Worm (Caenorhabditis elegans) whole organism, young adult: Measurements from ENCODE around the gene Y53G8AL.3.
A peak's percentile ranks its signal among the peaks of the same experiment; 100 is the strongest.

Experiments used
- C06A6.2 ChIP-seq: fragments of 200-800 bp; sonication (Bioruptor generic); conservative IDR thresholded peaks from 2 replicates; pipeline ENCODE4 v1.3.6; 2022; ENCODE audit warnings: missing genetic modification characterization, missing compliant biosample characterization
- F22D6.2 ChIP-seq: sonication (generic microtip); optimal IDR thresholded peaks from 2 replicates; lab custom pipeline; 2016; ENCODE audit warnings: mild to moderate bottlenecking, missing genetic modification characterization, missing compliant biosample characterization
- F23B12.7 ChIP-seq: sonication (generic microtip); optimal IDR thresholded peaks from 2 replicates; lab custom pipeline; 2017; ENCODE audit warnings: missing genetic modification characterization, mild to moderate bottlenecking, missing compliant biosample characterization, antibody characterized with exemption, moderate library complexity; ENCODE audit not compliant: insufficient read depth
- F39B2.1 ChIP-seq: fragments of 200-800 bp; sonication (Bioruptor generic); IDR thresholded peaks from 2 replicates; pipeline ENCODE4 v1.3.6; 2022; ENCODE audit warnings: missing genetic modification reagents, missing genetic modification characterization, missing compliant biosample characterization
- F55B11.4 ChIP-seq: sonication (generic microtip); optimal IDR thresholded peaks from 2 replicates; lab custom pipeline; 2016; ENCODE audit warnings: missing compliant biosample characterization, missing genetic modification characterization, borderline replicate concordance; ENCODE audit not compliant: insufficient read depth
- F57A8.1 ChIP-seq: fragments of 200-800 bp; sonication (Bioruptor generic); optimal IDR thresholded peaks from 2 replicates; lab custom pipeline; 2018; ENCODE audit warnings: mild to moderate bottlenecking, missing genetic modification characterization, moderate library complexity, missing compliant biosample characterization
- K12H6.12 ChIP-seq: fragments of 200-800 bp; sonication (Bioruptor generic); optimal IDR thresholded peaks from 2 replicates; lab custom pipeline; 2018; ENCODE audit warnings: mild to moderate bottlenecking, missing genetic modification characterization, missing compliant biosample characterization
- Y56A3A.18 ChIP-seq: fragments of 200-800 bp; sonication (Bioruptor generic); IDR thresholded peaks from 2 replicates; pipeline ENCODE4 v1.3.6; 2022; ENCODE audit warnings: missing genetic modification reagents, missing genetic modification characterization, missing compliant biosample characterization
- ZK185.1 ChIP-seq: sonication (generic microtip); optimal IDR thresholded peaks from 2 replicates; lab custom pipeline; 2016; ENCODE audit warnings: mild to moderate bottlenecking, missing genetic modification characterization, missing compliant biosample characterization; ENCODE audit not compliant: poor library complexity, severe bottlenecking
- akir-1 ChIP-seq: fragments of 200-800 bp; sonication (Bioruptor generic); optimal IDR thresholded peaks from 2 replicates; lab custom pipeline; 2018; ENCODE audit warnings: mild to moderate bottlenecking, missing genetic modification characterization, moderate library complexity, missing compliant biosample characterization
- atf-7 ChIP-seq: sonication (generic microtip); optimal IDR thresholded peaks from 2 replicates; lab custom pipeline; 2017; ENCODE audit warnings: mild to moderate bottlenecking, missing genetic modification characterization, missing compliant biosample characterization
- attf-3 ChIP-seq: fragments of 200-800 bp; sonication (Bioruptor generic); conservative IDR thresholded peaks from 2 replicates; pipeline ENCODE4 v1.3.6; 2022; ENCODE audit warnings: missing genetic modification reagents, missing genetic modification characterization, missing compliant biosample characterization
- bed-2 ChIP-seq: fragments of 200-800 bp; sonication (Bioruptor generic); IDR thresholded peaks from 2 replicates; pipeline ENCODE4 v1.3.6; 2022; ENCODE audit warnings: missing genetic modification reagents, missing genetic modification characterization, missing compliant biosample characterization
- ceh-100 ChIP-seq: fragments of 200-800 bp; sonication (Bioruptor generic); IDR thresholded peaks from 2 replicates; pipeline ENCODE4 v1.3.6; 2022; ENCODE audit warnings: missing genetic modification reagents, missing genetic modification characterization, missing compliant biosample characterization
- ceh-40 ChIP-seq: fragments of 200-800 bp; sonication (Bioruptor generic); IDR thresholded peaks from 2 replicates; pipeline ENCODE4 v1.3.6; 2022; ENCODE audit warnings: missing genetic modification characterization, missing compliant biosample characterization
- ceh-58 ChIP-seq: fragments of 200-800 bp; sonication (Bioruptor generic); IDR thresholded peaks from 2 replicates; pipeline ENCODE4 v1.3.6; 2022; ENCODE audit warnings: missing genetic modification characterization, missing compliant biosample characterization
- ceh-91 ChIP-seq: fragments of 200-800 bp; sonication (Bioruptor generic); IDR thresholded peaks from 2 replicates; pipeline ENCODE4 v1.3.6; 2022; ENCODE audit warnings: missing genetic modification reagents, missing genetic modification characterization, missing compliant biosample characterization
- chd-7 ChIP-seq: sonication (generic microtip); optimal IDR thresholded peaks from 2 replicates; lab custom pipeline; 2016; ENCODE audit warnings: mild to moderate bottlenecking, missing genetic modification characterization, moderate library complexity, missing compliant biosample characterization
- ekl-4 ChIP-seq: fragments of 200-800 bp; sonication (Bioruptor generic); IDR thresholded peaks from 2 replicates; pipeline ENCODE4 v1.3.6; 2022; ENCODE audit warnings: missing genetic modification reagents, missing genetic modification characterization, missing compliant biosample characterization
- ets-4 ChIP-seq: fragments of 200-800 bp; sonication (Bioruptor generic); optimal IDR thresholded peaks from 2 replicates; lab custom pipeline; 2018; ENCODE audit warnings: mild to moderate bottlenecking, missing genetic modification characterization, missing compliant biosample characterization
- fkh-3 ChIP-seq: sonication (generic microtip); optimal IDR thresholded peaks from 2 replicates; lab custom pipeline; 2016; ENCODE audit warnings: mild to moderate bottlenecking, missing genetic modification characterization, missing compliant biosample characterization
- gei-17 ChIP-seq: fragments of 200-800 bp; sonication (Bioruptor generic); optimal IDR thresholded peaks from 2 replicates; lab custom pipeline; 2018; ENCODE audit warnings: mild to moderate bottlenecking, missing genetic modification characterization, missing compliant biosample characterization
- hlh-26 ChIP-seq: fragments of 200-800 bp; sonication (Bioruptor generic); conservative IDR thresholded peaks from 2 replicates; pipeline ENCODE4 v1.3.6; 2022; ENCODE audit warnings: missing genetic modification reagents, missing genetic modification characterization, missing compliant biosample characterization
- hmg-20 ChIP-seq: fragments of 200-800 bp; sonication (Bioruptor generic); IDR thresholded peaks from 2 replicates; pipeline ENCODE4 v1.3.6; 2022; ENCODE audit warnings: missing genetic modification reagents, missing genetic modification characterization, missing compliant biosample characterization
- hsf-1 ChIP-seq: fragments of 200-800 bp; sonication (Bioruptor generic); IDR thresholded peaks from 2 replicates; pipeline ENCODE4 v1.3.6; 2022; ENCODE audit warnings: missing genetic modification reagents, missing genetic modification characterization, missing compliant biosample characterization
- lag-1 ChIP-seq: fragments of 200-800 bp; sonication (Bioruptor generic); IDR thresholded peaks from 2 replicates; pipeline ENCODE4 v1.3.6; 2022; ENCODE audit warnings: missing genetic modification reagents, missing genetic modification characterization, missing compliant biosample characterization
- let-607 ChIP-seq, 2 experiments: fragments of 200-800 bp in 1 of 2; sonication (Bioruptor generic) in 1 of 2; sonication (generic microtip) in 1 of 2; optimal IDR thresholded peaks; 2 replicates each; lab custom pipeline; 2016 to 2018; ENCODE audit warnings: mild to moderate bottlenecking in 2 of 2, missing compliant biosample characterization in 2 of 2, missing genetic modification characterization in 2 of 2, moderate library complexity in 2 of 2, missing genotype in 1 of 2
- lin-26 ChIP-seq: fragments of 200-800 bp; sonication (Bioruptor generic); IDR thresholded peaks from 2 replicates; pipeline ENCODE4 v1.3.6; 2022; ENCODE audit warnings: missing genetic modification reagents, missing genetic modification characterization, missing compliant biosample characterization
- lin-35 ChIP-seq, 3 experiments: fragments of 150-350 bp in 2 of 3; sonication (generic microtip) in 1 of 3; optimal IDR thresholded peaks; 2 replicates each; lab custom pipeline; 2014 to 2018; ENCODE audit warnings: missing biosample characterization in 3 of 3, missing genetic modification characterization in 3 of 3, missing genetic modification reagents in 3 of 3
- lin-40 ChIP-seq: sonication (generic microtip); optimal IDR thresholded peaks from 2 replicates; lab custom pipeline; 2016; ENCODE audit warnings: missing genetic modification characterization, mild to moderate bottlenecking, missing compliant biosample characterization, missing genotype, missing genetic modification reagents
- lsy-27 ChIP-seq: sonication (generic microtip); optimal IDR thresholded peaks from 2 replicates; lab custom pipeline; 2017; ENCODE audit warnings: missing genetic modification characterization, mild to moderate bottlenecking, missing compliant biosample characterization, antibody characterized with exemption, missing genotype, borderline replicate concordance; ENCODE audit not compliant: insufficient read depth
- mel-28 ChIP-seq: sonication (generic microtip); optimal IDR thresholded peaks from 2 replicates; lab custom pipeline; 2016; ENCODE audit warnings: borderline replicate concordance, mild to moderate bottlenecking, missing genetic modification characterization, missing compliant biosample characterization
- mes-4 ChIP-seq: sonication (generic microtip); optimal IDR thresholded peaks from 2 replicates; lab custom pipeline; 2016; ENCODE audit warnings: missing genotype, missing genetic modification characterization, missing compliant biosample characterization
- nfyb-1 ChIP-seq: fragments of 200-800 bp; sonication (Bioruptor generic); IDR thresholded peaks from 2 replicates; pipeline ENCODE4 v1.3.6; 2022; ENCODE audit warnings: missing genetic modification reagents, missing genetic modification characterization, missing compliant biosample characterization
- nhr-90 ChIP-seq: sonication (generic microtip); optimal IDR thresholded peaks from 2 replicates; lab custom pipeline; 2016; ENCODE audit warnings: missing genotype, mild to moderate bottlenecking, missing genetic modification characterization, missing compliant biosample characterization
- pha-4 ChIP-seq: fragments of 150-350 bp; sonication (generic microtip); optimal IDR thresholded peaks from 2 replicates; lab custom pipeline; 2014; ENCODE audit warnings: missing biosample characterization, missing genetic modification reagents, missing genetic modification characterization
- rcor-1 ChIP-seq: fragments of 200-800 bp; sonication (Bioruptor generic); IDR thresholded peaks from 2 replicates; pipeline ENCODE4 v1.3.6; 2022; ENCODE audit warnings: missing genetic modification reagents, missing genetic modification characterization, missing compliant biosample characterization
- rec-8 ChIP-seq, 2 experiments: sonication (generic microtip); optimal IDR thresholded peaks; 2 replicates each; lab custom pipeline; 2016; ENCODE audit warnings: mild to moderate bottlenecking in 2 of 2, missing genetic modification characterization in 2 of 2, missing genetic modification reagents in 2 of 2, missing genotype in 2 of 2, missing biosample characterization in 1 of 2, missing compliant biosample characterization in 1 of 2, moderate library complexity in 1 of 2
- sea-2 ChIP-seq: fragments of 200-800 bp; sonication (Bioruptor generic); IDR thresholded peaks from 2 replicates; pipeline ENCODE4 v1.3.6; 2022; ENCODE audit warnings: missing genetic modification characterization, missing compliant biosample characterization
- snpc-4 ChIP-seq, 5 experiments: fragments of 150-350 bp in 1 of 5; sonication (generic microtip) in 4 of 5; optimal IDR thresholded peaks; 2 replicates each; lab custom pipeline; 2014 to 2018; ENCODE audit warnings: missing genetic modification characterization in 5 of 5, missing biosample characterization in 3 of 5, antibody characterized with exemption in 2 of 5, mild to moderate bottlenecking in 2 of 5, missing compliant biosample characterization in 2 of 5, missing genotype in 2 of 5, moderate library complexity in 2 of 5, missing genetic modification reagents in 1 of 5
- tbx-9 ChIP-seq: sonication (generic microtip); optimal IDR thresholded peaks from 2 replicates; lab custom pipeline; 2016; ENCODE audit warnings: borderline replicate concordance, missing genetic modification characterization, inconsistent platforms, missing compliant biosample characterization
- unc-62 ChIP-seq: fragments of 150-350 bp; optimal IDR thresholded peaks from 2 replicates; lab custom pipeline; 2014; ENCODE audit warnings: missing biosample characterization, missing genetic modification reagents, missing genetic modification characterization
- xnd-1 ChIP-seq: sonication (generic microtip); optimal IDR thresholded peaks from 2 replicates; lab custom pipeline; 2016; ENCODE audit warnings: missing genotype, missing genetic modification reagents, missing genetic modification characterization, missing compliant biosample characterization
- zfh-2 ChIP-seq: fragments of 200-800 bp; sonication (Bioruptor generic); conservative IDR thresholded peaks from 2 replicates; pipeline ENCODE4 v1.3.6; 2022; ENCODE audit warnings: missing genetic modification reagents, missing genetic modification characterization, missing compliant biosample characterization
- ztf-18 ChIP-seq: sonication (generic microtip); optimal IDR thresholded peaks from 2 replicates; lab custom pipeline; 2016; ENCODE audit warnings: missing genotype, mild to moderate bottlenecking, missing genetic modification characterization, missing compliant biosample characterization
- ztf-22 ChIP-seq: fragments of 200-800 bp; sonication (Bioruptor generic); optimal IDR thresholded peaks from 2 replicates; lab custom pipeline; 2018; ENCODE audit warnings: mild to moderate bottlenecking, missing genetic modification characterization, moderate library complexity, missing compliant biosample characterization
- ztf-25 ChIP-seq: fragments of 200-800 bp; sonication (Bioruptor generic); IDR thresholded peaks from 2 replicates; pipeline ENCODE4 v1.3.6; 2022; ENCODE audit warnings: missing genetic modification reagents, missing genetic modification characterization, missing compliant biosample characterization

Y53G8AL.3 gene

DNA sequence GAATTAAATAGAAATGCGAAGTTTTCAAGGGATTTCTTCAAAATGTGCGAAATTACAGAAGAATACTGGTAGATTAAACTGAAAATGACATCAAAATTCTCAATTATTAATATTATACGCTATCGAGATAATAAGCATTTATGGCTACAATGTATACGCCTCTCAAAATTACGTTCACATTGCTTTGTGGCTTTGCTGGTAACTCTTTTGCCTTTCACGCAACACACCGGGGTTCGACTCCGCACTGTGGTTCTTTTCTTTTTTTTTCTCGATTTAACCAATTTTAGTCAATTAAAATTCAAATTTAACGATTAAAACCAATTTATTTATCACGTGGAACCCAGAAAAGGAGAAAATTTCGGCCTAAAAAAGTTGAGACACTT lies 3.9 kb downstream of the Y53G8AL.3 start (continued):
- TF ChIP-seq lsy-27 (tag; lab: Kevin White, UChicago) (no peak), unc-62 (no peak), F55B11.4 (tag; lab: Kevin White, UChicago) (no peak), hsf-1 (no peak; the same call in 1 of the 2 replicates), ZK185.1 (tag; lab: Kevin White, UChicago) (no peak), F57A8.1 (no peak), pha-4 (no peak), F23B12.7 (tag; lab: Kevin White, UChicago) (peak; percentile 3), hlh-26 (GFP tag; lab: Robert Waterston, UW) (no peak), mes-4 (tag; lab: Kevin White, UChicago) (peak; percentile 58), hmg-20 (GFP tag; lab: Robert Waterston, UW) (no peak), ekl-4 (GFP tag; lab: Robert Waterston, UW) (no peak), nfyb-1 (peak; percentile 80), fkh-3 (tag; lab: Kevin White, UChicago) (no peak), akir-1 (GFP tag; lab: Kevin White, UChicago) (no peak), C06A6.2 (GFP tag; lab: Robert Waterston, UW) (no peak), xnd-1 (tag; lab: Kevin White, UChicago) (peak; percentile 4), gei-17 (GFP tag; lab: Kevin White, UChicago) (no peak), let-607 (tag; optimal IDR thresholded peaks at IDR 0.05; lab: Kevin White, UChicago) (peak; percentile 0 to 53), ets-4 (GFP tag; lab: Kevin White, UChicago) (no peak), tbx-9 (tag; lab: Kevin White, UChicago) (no peak), ztf-18 (tag; lab: Kevin White, UChicago) (peak; percentile 73), chd-7 (tag; lab: Kevin White, UChicago) (no peak), K12H6.12 (no peak), rcor-1 (GFP tag; lab: Robert Waterston, UW) (no peak), ceh-58 (GFP tag; lab: Robert Waterston, UW) (no peak), F39B2.1 (GFP tag; lab: Robert Waterston, UW) (no peak), mel-28 (tag; lab: Kevin White, UChicago) (no peak), nhr-90 (tag; lab: Kevin White, UChicago) (peak; percentile 80), lin-40 (tag; lab: Kevin White, UChicago) (no peak), zfh-2 (GFP tag; lab: Robert Waterston, UW) (no peak), atf-7 (tag; lab: Kevin White, UChicago) (peak; percentile 60), ztf-22 (GFP tag; lab: Kevin White, UChicago) (peak; percentile 30), lin-35 (GFP tag; optimal IDR thresholded peaks at IDR 0.05; lab: Kevin White, UChicago) (no peak), lag-1 (GFP tag; lab: Robert Waterston, UW) (no peak), rec-8 (tag; optimal IDR thresholded peaks at IDR 0.05; lab: Kevin White, UChicago) (peak; percentile 56 to 86), sea-2 (GFP tag; lab: Robert Waterston, UW) (no peak), F22D6.2 (peak; percentile 38), ceh-91 (GFP tag; lab: Robert Waterston, UW) (no peak), snpc-4 (GFP tag; optimal IDR thresholded peaks at IDR 0.05; lab: Kevin White, UChicago) (no peak), snpc-4 (tag; optimal IDR thresholded peaks at IDR 0.05; lab: Kevin White, UChicago) (peak in 1 of 4 experiments; percentile 43), attf-3 (GFP tag; lab: Robert Waterston, UW) (no peak), ztf-25 (GFP tag; lab: Robert Waterston, UW) (peak; percentile 82), Y56A3A.18 (GFP tag; lab: Robert Waterston, UW) (no peak), bed-2 (GFP tag; lab: Robert Waterston, UW) (no peak), ceh-40 (GFP tag; lab: Robert Waterston, UW) (no peak), lin-26 (peak; percentile 91; the same call in 1 of the 2 replicates), ceh-100 (peak; percentile 47)
